Worm (Caenorhabditis elegans): ENCODE results near the gene unc-70.

DNA sequence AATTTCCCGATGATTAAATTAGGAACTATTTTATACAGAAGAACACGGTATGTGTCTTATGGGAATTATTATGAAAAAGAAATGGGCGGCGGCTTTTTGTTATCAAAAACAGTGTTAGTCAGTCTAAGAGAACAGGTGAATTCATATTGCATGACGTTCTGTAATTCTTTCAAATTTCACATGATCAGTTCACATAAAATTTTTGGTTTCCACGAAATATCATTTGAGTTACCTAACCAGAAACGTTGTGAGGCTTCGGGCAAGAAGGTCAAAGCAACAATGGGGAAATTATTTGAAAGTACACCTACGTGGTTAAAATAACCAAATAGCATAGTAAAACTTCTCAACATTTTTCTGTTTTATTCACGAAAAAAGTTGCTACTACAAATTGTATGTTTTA, 54.7 kb downstream of the unc-70 start, which contains the start of gene Y57E12B.10:
- TF ChIP-seq ztf-4 (tag; optimal IDR thresholded peaks at IDR 0.05) (no peak), nhr-25 (tag; optimal IDR thresholded peaks at IDR 0.05) (no peak), nhr-11 (tag; optimal IDR thresholded peaks at IDR 0.05) (no peak)
